Worm (Caenorhabditis elegans): ENCODE data around the gene srt-40.

srt-40 gene

ce11 chrV:2206181-2206580, at the start of gene srt-40:
TSS of gene srt-40 (minus strand) at chrV:2206281.
- TF ChIP-seq nhr-10 (tag; optimal IDR thresholded peaks at IDR 0.05) (no peak), egl-43 (GFP tag; IDR thresholded peaks at IDR 0.05) (no peak)

- peak; percentile 73 for TF ChIP-seq lin-38 (GFP tag; IDR thresholded peaks at IDR 0.05)
These were observed 49.1 kb upstream of the srt-40 start, which contains the start of gene F41B5.1 for ce11 chrV:2255191-2255590. TSS of gene F41B5.1 (plus strand) at chrV:2255533.

- TF ChIP-seq arid-1 (GFP tag; conservative IDR thresholded peaks at IDR 0.05) (no peak), set-16 (GFP tag; IDR thresholded peaks at IDR 0.05) (peak; percentile 72), unc-62 (GFP tag; optimal IDR thresholded peaks at IDR 0.05 in 1 of 2) (peak in 1 of 2 experiments; percentile 82), unc-62 (tag; optimal IDR thresholded peaks at IDR 0.05) (no peak)
These were observed 48.6 kb upstream of the srt-40 start, which contains the start of gene str-253 for ce11 chrV:2254553-2255124. TSS of gene str-253 (minus strand) at chrV:2254603.

ce11 chrV:2251774-2252173, 45.7 kb upstream of the srt-40 start:
- peak; percentile 7 for TF ChIP-seq pqm-1 (tag; optimal IDR thresholded peaks at IDR 0.05)
- no peak for TF ChIP-seq spr-1 (tag; optimal IDR thresholded peaks at IDR 0.05)
- TF ChIP-seq nhr-48 (tag; optimal IDR thresholded peaks at IDR 0.05) = no peak
- TF ChIP-seq dmd-6 (GFP tag; IDR thresholded peaks at IDR 0.05) = peak; percentile 73
- TF ChIP-seq saeg-2 (GFP tag; IDR thresholded peaks at IDR 0.05) = no peak
- no peak for TF ChIP-seq F37D6.2 (tag; optimal IDR thresholded peaks at IDR 0.05)
- no peak for TF ChIP-seq ztf-11 (tag; optimal IDR thresholded peaks at IDR 0.05)
- TF ChIP-seq dve-1 (tag; optimal IDR thresholded peaks at IDR 0.05; ENCODE audit: insufficient read depth) = peak; percentile 8
- no peak for TF ChIP-seq sdz-12 (GFP tag; optimal IDR thresholded peaks at IDR 0.05)
- TF ChIP-seq zip-2 (tag; optimal IDR thresholded peaks at IDR 0.05) = no peak
- TF ChIP-seq daf-16 (GFP tag; optimal IDR thresholded peaks at IDR 0.05) = no peak
- peak; percentile 19 for TF ChIP-seq daf-16 (tag; optimal IDR thresholded peaks at IDR 0.05)
- TF ChIP-seq tag-97 (GFP tag; IDR thresholded peaks at IDR 0.05) = no peak
- no peak for TF ChIP-seq F44E2.7 (GFP tag; IDR thresholded peaks at IDR 0.05)
- TF ChIP-seq zfp-2 (tag; optimal IDR thresholded peaks at IDR 0.05) = no peak
- TF ChIP-seq madf-9 (GFP tag; conservative IDR thresholded peaks at IDR 0.05) = no peak

ce11 chrV:2250126-2250590, 44.1 kb upstream of the srt-40 start, which contains the start of gene cyp-33C7:
TSS of gene cyp-33C7 (plus strand) at chrV:2250540.
- TF ChIP-seq unc-62 (GFP tag; optimal IDR thresholded peaks at IDR 0.05 in 1 of 2) = peak in 1 of 2 experiments; percentile 48
- TF ChIP-seq unc-62 (tag; optimal IDR thresholded peaks at IDR 0.05) = no peak
- peak; percentile 82 for TF ChIP-seq nhr-102 (tag; optimal IDR thresholded peaks at IDR 0.05)
- no peak for TF ChIP-seq F44E2.7 (GFP tag; IDR thresholded peaks at IDR 0.05)
- TF ChIP-seq dmd-6 (GFP tag; IDR thresholded peaks at IDR 0.05) = peak; percentile 85
- TF ChIP-seq hlh-30 (tag; optimal IDR thresholded peaks at IDR 0.05; ENCODE audit: insufficient read depth) = peak; percentile 90
- peak; percentile 45 for TF ChIP-seq aha-1 (tag)
- TF ChIP-seq F26F4.8 (GFP tag; conservative IDR thresholded peaks at IDR 0.05) = no peak
- TF ChIP-seq dve-1 (tag; optimal IDR thresholded peaks at IDR 0.05; ENCODE audit: insufficient read depth) = peak; percentile 87
- peak; percentile 89 for TF ChIP-seq nhr-77 (tag; optimal IDR thresholded peaks at IDR 0.05)
- TF ChIP-seq pqm-1 (tag; optimal IDR thresholded peaks at IDR 0.05) = peak; percentile 65
- no peak for TF ChIP-seq hmg-1.1 (GFP tag; IDR thresholded peaks at IDR 0.05)
- no peak for TF ChIP-seq ztf-11 (tag; optimal IDR thresholded peaks at IDR 0.05)
- TF ChIP-seq nhr-48 (tag; optimal IDR thresholded peaks at IDR 0.05) = peak; percentile 29
- no peak for TF ChIP-seq lin-15B (tag; optimal IDR thresholded peaks at IDR 0.05)
- peak; percentile 15 for TF ChIP-seq dpl-1 (GFP tag; optimal IDR thresholded peaks at IDR 0.05)
- 0 out of 2 replicates have a peak, but pooled peaks have one; percentile 36 for TF ChIP-seq lin-1 (GFP tag; IDR thresholded peaks at IDR 0.05)
- peak; percentile 64 for TF ChIP-seq mep-1 (tag; optimal IDR thresholded peaks at IDR 0.05)
- 0 out of 2 replicates have a peak, but pooled peaks have one; percentile 39 for TF ChIP-seq tra-1 (GFP tag; IDR thresholded peaks at IDR 0.05)
- no peak for TF ChIP-seq zfp-2 (tag; optimal IDR thresholded peaks at IDR 0.05)
- TF ChIP-seq hlh-11 (tag; optimal IDR thresholded peaks at IDR 0.05) = peak; percentile 85
- TF ChIP-seq ztf-7 (tag; optimal IDR thresholded peaks at IDR 0.05) = peak; percentile 9
- peak in 1 of 2 experiments; percentile 43 for TF ChIP-seq daf-16 (GFP tag; optimal IDR thresholded peaks at IDR 0.05)
- TF ChIP-seq daf-16 (tag; optimal IDR thresholded peaks at IDR 0.05) = peak; percentile 98
- no peak for TF ChIP-seq mxl-3 (GFP tag; optimal IDR thresholded peaks at IDR 0.05)
- no peak for TF ChIP-seq jun-1 (tag; optimal IDR thresholded peaks at IDR 0.05)
- TF ChIP-seq set-16 (GFP tag; IDR thresholded peaks at IDR 0.05) = no peak
- peak in 1 of 2 experiments; percentile 68 for TF ChIP-seq mdl-1 (tag; optimal IDR thresholded peaks at IDR 0.05)
- TF ChIP-seq mes-2 (tag; optimal IDR thresholded peaks at IDR 0.05; ENCODE audit: poor library complexity, severe bottlenecking) = peak; percentile 44
- no peak for TF ChIP-seq rbr-2 (tag; optimal IDR thresholded peaks at IDR 0.05)
- peak; percentile 27 for TF ChIP-seq nhr-6 (tag; optimal IDR thresholded peaks at IDR 0.05)
